Fruit fly (Drosophila melanogaster) whole organism, embryonic: ENCODE measurements around the gene Mettl2.

Experiments
- Adf1 ChIP-seq: fragments of 200-800 bp; sonication (Bioruptor generic); IDR thresholded peaks from 2 replicates; pipeline ENCODE4 v1.3.6; 2022; ENCODE audit warnings: missing biosample characterization, missing genetic modification characterization
- Blimp-1 ChIP-seq: fragments of 200-800 bp; sonication (Bioruptor generic); optimal IDR thresholded peaks from 3 replicates; lab custom pipeline; 2018; ENCODE audit warnings: missing biosample characterization, missing genetic modification characterization, mild to moderate bottlenecking, moderate library complexity, missing genetic modification reagents
- CG10147 ChIP-seq: fragments of 200-800 bp; sonication (Bioruptor generic); optimal IDR thresholded peaks from 2 replicates; lab custom pipeline; 2019; ENCODE audit warnings: missing biosample characterization, mild to moderate bottlenecking, missing genetic modification characterization, moderate library complexity
- CG10979 ChIP-seq: fragments of 200-800 bp; sonication (Bioruptor generic); optimal IDR thresholded peaks from 2 replicates; lab custom pipeline; 2018; ENCODE audit warnings: missing biosample characterization, mild to moderate bottlenecking, missing genetic modification characterization, moderate library complexity
- CG11247 ChIP-seq: fragments of 200-800 bp; sonication (Bioruptor generic); IDR thresholded peaks from 2 replicates; pipeline ENCODE4 v1.3.6; 2022; ENCODE audit warnings: missing biosample characterization, missing genetic modification characterization
- CG11696 ChIP-seq: fragments of 200-800 bp; sonication (Bioruptor generic); IDR thresholded peaks from 2 replicates; pipeline ENCODE4 v1.3.6; 2022; ENCODE audit warnings: missing biosample characterization, missing genetic modification characterization
- CG11723 ChIP-seq: fragments of 200-800 bp; sonication (Bioruptor generic); optimal IDR thresholded peaks from 2 replicates; lab custom pipeline; 2017; ENCODE audit warnings: missing biosample characterization, mild to moderate bottlenecking, missing genetic modification characterization
- CG12219 ChIP-seq: fragments of 200-800 bp; sonication (Bioruptor generic); optimal IDR thresholded peaks from 3 replicates; lab custom pipeline; 2018; ENCODE audit warnings: missing biosample characterization, mild to moderate bottlenecking, missing genetic modification characterization
- CG12659 ChIP-seq: fragments of 200-800 bp; sonication (Bioruptor generic); optimal IDR thresholded peaks from 3 replicates; lab custom pipeline; 2017; ENCODE audit warnings: mild to moderate bottlenecking, missing biosample characterization, missing genetic modification reagents, missing genetic modification characterization
- CG12744 ChIP-seq: fragments of 200-800 bp; sonication (Bioruptor generic); optimal IDR thresholded peaks from 2 replicates; lab custom pipeline; 2016; ENCODE audit warnings: missing biosample characterization, missing genetic modification characterization
- CG15696 ChIP-seq: fragments of 200-800 bp; sonication (Bioruptor generic); optimal IDR thresholded peaks from 2 replicates; lab custom pipeline; 2019; ENCODE audit warnings: missing biosample characterization, mild to moderate bottlenecking, missing genetic modification characterization, moderate library complexity
- CG17186 ChIP-seq: fragments of 200-800 bp; sonication (Bioruptor generic); optimal IDR thresholded peaks from 3 replicates; lab custom pipeline; 2017; ENCODE audit warnings: missing biosample characterization, missing genetic modification reagents, missing genetic modification characterization
- CG1792 ChIP-seq: fragments of 200-800 bp; sonication (Bioruptor generic); optimal IDR thresholded peaks from 2 replicates; lab custom pipeline; 2016; ENCODE audit warnings: missing biosample characterization, missing genetic modification characterization
- CG18619 ChIP-seq: fragments of 200-800 bp; sonication (Bioruptor generic); optimal IDR thresholded peaks from 3 replicates; lab custom pipeline; 2017; ENCODE audit warnings: missing biosample characterization, mild to moderate bottlenecking, missing genetic modification characterization
- CG2202 ChIP-seq: fragments of 200-800 bp; sonication (Bioruptor generic); optimal IDR thresholded peaks from 2 replicates; lab custom pipeline; 2018; ENCODE audit warnings: missing biosample characterization, mild to moderate bottlenecking, missing genetic modification characterization
- CG2678 ChIP-seq: fragments of 200-800 bp; sonication (Bioruptor generic); optimal IDR thresholded peaks from 3 replicates; lab custom pipeline; 2019; ENCODE audit warnings: missing biosample characterization, mild to moderate bottlenecking, missing genetic modification characterization, moderate library complexity
- CG32532 ChIP-seq: fragments of 200-800 bp; sonication (Bioruptor generic); IDR thresholded peaks from 2 replicates; pipeline ENCODE4 v1.3.6; 2022; ENCODE audit warnings: missing biosample characterization, missing genetic modification characterization
- CG33213 ChIP-seq: fragments of 200-800 bp; sonication (Bioruptor generic); optimal IDR thresholded peaks from 3 replicates; lab custom pipeline; 2016; ENCODE audit warnings: missing biosample characterization, missing genetic modification characterization
- CG34224 ChIP-seq: fragments of 200-800 bp; sonication (Bioruptor generic); IDR thresholded peaks from 3 replicates; pipeline ENCODE4 v1.3.6; 2022; ENCODE audit warnings: missing biosample characterization, missing genetic modification characterization; ENCODE audit not compliant: partially characterized antibody
- CG3995 ChIP-seq: fragments of 200-800 bp; sonication (Bioruptor generic); optimal IDR thresholded peaks from 3 replicates; lab custom pipeline; 2016; ENCODE audit warnings: missing biosample characterization, missing genetic modification characterization
- CG5245 ChIP-seq: fragments of 200-800 bp; sonication (Bioruptor generic); optimal IDR thresholded peaks from 3 replicates; lab custom pipeline; 2016; ENCODE audit warnings: missing biosample characterization, missing genetic modification characterization
- CG6654 ChIP-seq: fragments of 200-800 bp; sonication (Bioruptor generic); optimal IDR thresholded peaks from 2 replicates; lab custom pipeline; 2017; ENCODE audit warnings: missing biosample characterization, mild to moderate bottlenecking, missing genetic modification characterization
- CG7786 ChIP-seq: fragments of 200-800 bp; sonication (Bioruptor generic); optimal IDR thresholded peaks from 2 replicates; lab custom pipeline; 2016; ENCODE audit warnings: missing biosample characterization, missing genetic modification characterization
- CG7839 ChIP-seq: fragments of 200-800 bp; sonication (Bioruptor generic); optimal IDR thresholded peaks from 3 replicates; lab custom pipeline; 2018; ENCODE audit warnings: missing biosample characterization, mild to moderate bottlenecking, missing genetic modification characterization, moderate library complexity
- CG8924 ChIP-seq: fragments of 200-800 bp; optimal IDR thresholded peaks from 3 replicates; lab custom pipeline; 2019; ENCODE audit warnings: missing biosample characterization, mild to moderate bottlenecking, missing genetic modification characterization, moderate library complexity
- E2f2 ChIP-seq: fragments of 200-800 bp; sonication (Bioruptor generic); IDR thresholded peaks from 2 replicates; pipeline ENCODE4 v1.3.6; 2022; ENCODE audit warnings: missing biosample characterization, missing genetic modification characterization
- Eip74EF ChIP-seq, 2 experiments: fragments of 200-800 bp in 1 of 2; fragments of >200 bp in 1 of 2; sonication (Bioruptor generic) in 1 of 2; optimal IDR thresholded peaks; 2 replicates each; lab custom pipeline; 2017 to 2019; ENCODE audit warnings: missing biosample characterization in 2 of 2, missing genetic modification characterization in 2 of 2, mild to moderate bottlenecking in 1 of 2, moderate library complexity in 1 of 2
- GATAe ChIP-seq: fragments of 200-800 bp; sonication (Bioruptor generic); conservative IDR thresholded peaks from 2 replicates; pipeline ENCODE4 v1.3.6; 2022; ENCODE audit warnings: missing biosample characterization, missing genetic modification characterization
- Lhr ChIP-seq: fragments of 200-800 bp; sonication (Bioruptor generic); optimal IDR thresholded peaks from 3 replicates; lab custom pipeline; 2017; ENCODE audit warnings: mild to moderate bottlenecking, missing biosample characterization, missing genetic modification reagents, missing genetic modification characterization
- Lim3 ChIP-seq: fragments of 200-800 bp; sonication (Bioruptor generic); IDR thresholded peaks from 2 replicates; pipeline ENCODE4 v1.3.6; 2022; ENCODE audit warnings: missing biosample characterization, missing genetic modification characterization
- Neu2 ChIP-seq: fragments of 200-800 bp; sonication (Bioruptor generic); optimal IDR thresholded peaks from 3 replicates; lab custom pipeline; 2016; ENCODE audit warnings: missing biosample characterization, missing genetic modification characterization, borderline replicate concordance
- Opbp ChIP-seq: fragments of 200-800 bp; sonication (Bioruptor generic); IDR thresholded peaks from 3 replicates; pipeline ENCODE4 v1.3.6; 2022; ENCODE audit warnings: missing biosample characterization, missing genetic modification characterization; ENCODE audit not compliant: partially characterized antibody
- Pdp1 ChIP-seq, 2 experiments: fragments of 200-800 bp; sonication (Bioruptor generic); optimal IDR thresholded peaks; 3 replicates each; lab custom pipeline; 2016; ENCODE audit warnings: missing biosample characterization in 2 of 2, missing genetic modification characterization in 2 of 2, mild to moderate bottlenecking in 1 of 2, moderate library complexity in 1 of 2
- bigmax ChIP-seq: fragments of 200-800 bp; sonication (Bioruptor generic); optimal IDR thresholded peaks from 2 replicates; lab custom pipeline; 2018; ENCODE audit warnings: missing biosample characterization, mild to moderate bottlenecking, missing genetic modification characterization
- cas ChIP-seq: fragments of 200-800 bp; sonication (Bioruptor generic); IDR thresholded peaks from 2 replicates; pipeline ENCODE4 v1.3.6; 2022; ENCODE audit warnings: missing biosample characterization, missing genetic modification characterization
- croc ChIP-seq: fragments of 200-800 bp; sonication (Bioruptor generic); conservative IDR thresholded peaks from 3 replicates; pipeline ENCODE4 v1.3.6; 2022; ENCODE audit warnings: missing biosample characterization, missing genetic modification characterization
- emc ChIP-seq: fragments of 200-800 bp; sonication (Bioruptor generic); optimal IDR thresholded peaks from 2 replicates; lab custom pipeline; 2016; ENCODE audit warnings: missing biosample characterization, missing genetic modification characterization
- eyg ChIP-seq: fragments of 200-800 bp; sonication (Bioruptor generic); optimal IDR thresholded peaks from 3 replicates; lab custom pipeline; 2016; ENCODE audit warnings: missing biosample characterization, missing genetic modification characterization
- fd64A ChIP-seq: fragments of 200-800 bp; sonication (Bioruptor generic); optimal IDR thresholded peaks from 3 replicates; lab custom pipeline; 2018; ENCODE audit warnings: missing biosample characterization, mild to moderate bottlenecking, missing genetic modification characterization
- ftz-f1 ChIP-seq: fragments of 200-800 bp; sonication (Bioruptor generic); optimal IDR thresholded peaks from 2 replicates; lab custom pipeline; 2016; ENCODE audit warnings: missing biosample characterization, missing genetic modification characterization
- h ChIP-seq: fragments of >200 bp; optimal IDR thresholded peaks from 2 replicates; lab custom pipeline; 2017
- lbe ChIP-seq: fragments of 200-800 bp; sonication (Bioruptor generic); optimal IDR thresholded peaks from 2 replicates; lab custom pipeline; 2016; ENCODE audit warnings: missing biosample characterization, mild to moderate bottlenecking, missing genetic modification characterization
- p53 ChIP-seq: fragments of 200-800 bp; sonication (Bioruptor generic); optimal IDR thresholded peaks from 2 replicates; lab custom pipeline; 2016; ENCODE audit warnings: missing biosample characterization, missing genetic modification characterization
- pita ChIP-seq: fragments of 200-800 bp; sonication (Bioruptor generic); optimal IDR thresholded peaks from 2 replicates; lab custom pipeline; 2017; ENCODE audit warnings: missing biosample characterization, mild to moderate bottlenecking, missing genetic modification characterization
- pzg ChIP-seq: fragments of 200-800 bp; sonication (Bioruptor generic); optimal IDR thresholded peaks from 3 replicates; lab custom pipeline; 2018; ENCODE audit warnings: missing biosample characterization, mild to moderate bottlenecking, missing genetic modification characterization, moderate library complexity
- vnd ChIP-seq: fragments of 200-800 bp; sonication (Bioruptor generic); IDR thresholded peaks from 3 replicates; pipeline ENCODE4 v1.3.6; 2022; ENCODE audit warnings: missing biosample characterization, missing genetic modification characterization; ENCODE audit not compliant: partially characterized antibody
- vvl ChIP-seq: fragments of 200-800 bp; sonication (Bioruptor generic); IDR thresholded peaks from 2 replicates; pipeline ENCODE4 v1.3.6; 2022; ENCODE audit warnings: missing biosample characterization, missing genetic modification characterization
- yki ChIP-seq: fragments of >200 bp; optimal IDR thresholded peaks from 3 replicates; lab custom pipeline; 2018
- z ChIP-seq: fragments of 200-800 bp; sonication (Bioruptor generic); IDR thresholded peaks from 3 replicates; pipeline ENCODE4 v1.3.6; 2022; ENCODE audit warnings: missing biosample characterization, missing genetic modification characterization

Mettl2 gene

dm6 chr3L:1591692-1592371 is 47.2 kb downstream of the Mettl2 start (continued):
- TF ChIP-seq CG2678 (tag; lab: Kevin White, UChicago) (peak; percentile 88), eyg (GFP tag; lab: Kevin White, UChicago) (peak; percentile 78), Adf1 (GFP tag; lab: Robert Waterston, UW) (peak; percentile 64; the same call in 1 of the 2 replicates), CG10147 (peak; percentile 83), E2f2 (peak; percentile 35; the same call in 1 of the 2 replicates), vnd (no peak), h (no peak), Lim3 (GFP tag; lab: Robert Waterston, UW) (no peak), ftz-f1 (peak; percentile 32), croc (GFP tag; lab: Robert Waterston, UW) (no peak), CG7786 (GFP tag; lab: Kevin White, UChicago) (peak; percentile 38), CG11247 (GFP tag; lab: Robert Waterston, UW) (peak; percentile 70), CG15696 (tag; lab: Kevin White, UChicago) (peak; percentile 57), vvl (GFP tag; lab: Robert Waterston, UW) (no peak), CG17186 (GFP tag; lab: Kevin White, UChicago) (no peak), Opbp (GFP tag; lab: Robert Waterston, UW) (no peak), Blimp-1 (peak; percentile 62), CG33213 (peak; percentile 63), CG5245 (peak; percentile 7), lbe (GFP tag; lab: Kevin White, UChicago) (peak; percentile 99), p53 (GFP tag; lab: Kevin White, UChicago) (peak; percentile 12), pita (no peak), Eip74EF (GFP tag; optimal IDR thresholded peaks at IDR 0.05; lab: Kevin White, UChicago) (peak in 1 of 2 experiments; percentile 46), bigmax (GFP tag; lab: Kevin White, UChicago) (peak; percentile 65), CG11723 (GFP tag; lab: Kevin White, UChicago) (peak; percentile 54), CG12219 (peak; percentile 11), CG12744 (GFP tag; lab: Kevin White, UChicago) (peak; percentile 71), CG2202 (tag; lab: Kevin White, UChicago) (no peak), emc (peak; percentile 42), Neu2 (GFP tag; lab: Kevin White, UChicago) (no peak), CG11696 (GFP tag; lab: Robert Waterston, UW) (peak; percentile 47; the same call in 1 of the 2 replicates), yki (lab: Kevin White, UChicago) (no peak), CG1792 (peak; percentile 78), CG18619 (GFP tag; lab: Kevin White, UChicago) (peak; percentile 79), pzg (GFP tag; lab: Kevin White, UChicago) (no peak), Lhr (GFP tag; lab: Kevin White, UChicago) (no peak), GATAe (GFP tag; lab: Robert Waterston, UW) (no peak), z (GFP tag; lab: Robert Waterston, UW) (0 out of 3 replicates have a peak, but pooled peaks have one; percentile 34), Pdp1 (GFP tag; optimal IDR thresholded peaks at IDR 0.05; lab: Kevin White, UChicago) (peak in 1 of 2 experiments; percentile 23), CG32532 (GFP tag; lab: Robert Waterston, UW) (peak; percentile 48; the same call in 1 of the 2 replicates), CG8924 (tag; lab: Kevin White, UChicago) (peak; percentile 0), CG12659 (GFP tag; lab: Kevin White, UChicago) (peak; percentile 80), CG10979 (tag; lab: Kevin White, UChicago) (no peak), CG6654 (GFP tag; lab: Kevin White, UChicago) (peak; percentile 4), cas (no peak), CG34224 (GFP tag; lab: Robert Waterston, UW) (no peak), fd64A (GFP tag; lab: Kevin White, UChicago) (peak; percentile 51), CG7839 (tag; lab: Kevin White, UChicago) (no peak), CG3995 (GFP tag; lab: Kevin White, UChicago) (peak; percentile 62)
